Fruit fly (Drosophila melanogaster): ENCODE measurements around the gene CG10428.

CG10428 gene

DNA sequence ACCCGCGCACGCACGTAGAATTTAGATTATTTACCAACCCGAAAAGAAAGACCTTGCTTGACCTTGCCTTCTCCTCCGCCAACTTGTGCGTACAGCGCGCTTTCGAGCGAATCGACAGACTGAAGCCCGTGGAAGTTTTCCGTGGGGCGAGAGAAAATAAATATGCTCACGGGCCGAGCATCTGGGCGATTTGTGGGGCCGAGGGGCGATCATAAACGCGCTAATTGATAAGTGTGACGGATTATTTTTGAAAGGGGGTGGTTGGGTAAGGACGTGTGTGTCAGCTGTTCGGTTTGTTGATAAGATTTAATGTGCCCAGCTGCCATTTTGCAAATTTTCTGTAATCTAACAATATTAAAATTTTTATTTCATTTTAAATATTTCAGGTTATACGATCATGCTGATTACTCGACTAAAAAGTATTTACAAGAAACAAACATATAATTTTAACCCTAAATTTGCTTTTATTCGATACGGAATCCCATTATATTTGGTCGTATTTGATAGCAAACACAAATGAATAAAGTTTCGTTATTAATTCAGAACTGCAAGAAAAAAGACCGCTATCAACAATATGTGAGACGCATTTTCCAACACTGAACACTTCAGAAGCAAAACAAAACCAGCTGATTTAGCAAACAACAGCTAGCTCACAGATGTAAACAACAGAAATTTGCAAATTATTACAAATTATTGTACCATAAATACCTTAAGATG is 25.5 kb downstream of the CG10428 start, which contains the start of the genes L2HGDH and CG10431 (continued):
- peak; percentile 44 for TF ChIP-seq Dp (GFP tag; optimal IDR thresholded peaks at IDR 0.05)
- TF ChIP-seq sug (tag; optimal IDR thresholded peaks at IDR 0.05) = peak; percentile 91
- TF ChIP-seq CG3847 (GFP tag; IDR thresholded peaks at IDR 0.05) = peak; percentile 64
- peak; percentile 63 for TF ChIP-seq CG13775 (GFP tag; optimal IDR thresholded peaks at IDR 0.05)
- no peak for TF ChIP-seq CG11695 (GFP tag; IDR thresholded peaks at IDR 0.05)
- TF ChIP-seq CG10274 (GFP tag; optimal IDR thresholded peaks at IDR 0.05) = no peak
- TF ChIP-seq slp2 (GFP tag; optimal IDR thresholded peaks at IDR 0.05) = no peak
- no peak; the same call in 1 of the 2 replicates for TF ChIP-seq ranshi (GFP tag; IDR thresholded peaks at IDR 0.05)
- TF ChIP-seq CG13296 (GFP tag; optimal IDR thresholded peaks at IDR 0.05) = peak; percentile 73
- peak; percentile 85 for TF ChIP-seq CG12391 (tag; optimal IDR thresholded peaks at IDR 0.05)
- no peak for TF ChIP-seq bowl (GFP tag; IDR thresholded peaks at IDR 0.05)
- no peak for TF ChIP-seq HLH4C (GFP tag; IDR thresholded peaks at IDR 0.05; ENCODE audit: partially characterized antibody)
- TF ChIP-seq CG33213 (GFP tag; optimal IDR thresholded peaks at IDR 0.05) = no peak
- TF ChIP-seq Bgb (GFP tag; IDR thresholded peaks at IDR 0.05; ENCODE audit: partially characterized antibody) = peak; percentile 30; the same call in 1 of the 2 replicates
- TF ChIP-seq jing (GFP tag; optimal IDR thresholded peaks at IDR 0.05) = no peak
- TF ChIP-seq Hmr (GFP tag; optimal IDR thresholded peaks at IDR 0.05) = peak; percentile 75
- TF ChIP-seq CG5180 (GFP tag; optimal IDR thresholded peaks at IDR 0.05) = peak; percentile 31
- TF ChIP-seq BtbVII (GFP tag; optimal IDR thresholded peaks at IDR 0.05) = peak; percentile 67
- TF ChIP-seq gce (GFP tag; IDR thresholded peaks at IDR 0.05) = no peak
- no peak for TF ChIP-seq psq (GFP tag; optimal IDR thresholded peaks at IDR 0.05)
- no peak for TF ChIP-seq CG16815 (GFP tag; optimal IDR thresholded peaks at IDR 0.05)
- TF ChIP-seq Deaf1 (tag; optimal IDR thresholded peaks at IDR 0.05) = peak; percentile 85
- peak; percentile 91 for TF ChIP-seq Med (GFP tag)
- TF ChIP-seq CG7839 (tag; optimal IDR thresholded peaks at IDR 0.05) = peak; percentile 54
- no peak for TF ChIP-seq CG2199 (GFP tag; IDR thresholded peaks at IDR 0.05)
- peak; percentile 52 for TF ChIP-seq pzg (GFP tag; optimal IDR thresholded peaks at IDR 0.05)
- TF ChIP-seq CG4730 (GFP tag; IDR thresholded peaks at IDR 0.05) = no peak
- peak; percentile 30 for TF ChIP-seq CG10209 (GFP tag; optimal IDR thresholded peaks at IDR 0.05)
- TF ChIP-seq her (GFP tag; optimal IDR thresholded peaks at IDR 0.05) = no peak
- TF ChIP-seq tin (GFP tag; optimal IDR thresholded peaks at IDR 0.05) = peak; percentile 69
- peak; percentile 71 for TF ChIP-seq CG15601 (tag; optimal IDR thresholded peaks at IDR 0.05)
- no peak for TF ChIP-seq CG4617 (GFP tag; optimal IDR thresholded peaks at IDR 0.05; ENCODE audit: borderline replicate concordance)
- no peak for TF ChIP-seq CG7372 (GFP tag; IDR thresholded peaks at IDR 0.05)
- TF ChIP-seq CG7556 (GFP tag; optimal IDR thresholded peaks at IDR 0.05) = peak; percentile 67
- TF ChIP-seq cwo (GFP tag; optimal IDR thresholded peaks at IDR 0.05) = peak; percentile 78
- peak; percentile 77 for TF ChIP-seq CG2120 (GFP tag; optimal IDR thresholded peaks at IDR 0.05)
- peak; percentile 46 for TF ChIP-seq CG32532 (GFP tag; IDR thresholded peaks at IDR 0.05)
- TF ChIP-seq CG42726 (GFP tag; IDR thresholded peaks at IDR 0.05; ENCODE audit: partially characterized antibody) = no peak
- TF ChIP-seq bbx (GFP tag; IDR thresholded peaks at IDR 0.05; ENCODE audit: partially characterized antibody) = peak; percentile 36; the same call in 1 of the 2 replicates
- no peak for TF ChIP-seq CG4707 (GFP tag; optimal IDR thresholded peaks at IDR 0.05)
- TF ChIP-seq Aef1 (GFP tag; IDR thresholded peaks at IDR 0.05) = no peak
- peak; percentile 63 for TF ChIP-seq MBD-R2 (GFP tag; IDR thresholded peaks at IDR 0.05)
- peak; percentile 44; the same call in 1 of the 3 replicates for TF ChIP-seq knrl (GFP tag; IDR thresholded peaks at IDR 0.05; ENCODE audit: partially characterized antibody)
- peak; percentile 54 for TF ChIP-seq CG9727 (GFP tag; optimal IDR thresholded peaks at IDR 0.05)
- TF ChIP-seq Hmx (GFP tag; optimal IDR thresholded peaks at IDR 0.05) = peak; percentile 61
- TF ChIP-seq gsb (GFP tag; IDR thresholded peaks at IDR 0.05) = no peak
- TF ChIP-seq scrt (GFP tag; optimal IDR thresholded peaks at IDR 0.05) = peak; percentile 41
- peak; percentile 99 for TF ChIP-seq ERR (GFP tag; optimal IDR thresholded peaks at IDR 0.05)
- TF ChIP-seq Hr3 (GFP tag; optimal IDR thresholded peaks at IDR 0.05) = no peak
